Fruit fly (Drosophila melanogaster): ENCODE measurements around the gene CG34039.

- no peak for TF ChIP-seq EcR (GFP tag; optimal IDR thresholded peaks at IDR 0.05)
- TF ChIP-seq usp (GFP tag; optimal IDR thresholded peaks at IDR 0.05) = no peak
- TF ChIP-seq pan (optimal IDR thresholded peaks at IDR 0.05) = no peak
- TF ChIP-seq psq (optimal IDR thresholded peaks at IDR 0.05) = no peak
These were observed 43.4 kb downstream of the CG34039 start for dm6 chr3L:14603160-14603559.
